ENCODE assay signal across 1 fruit fly cellular context in genomic region chr3L:1548345-1548970, dm6.
TF ChIP-seq lines count a peak whose summit lies in the region.

No protein-coding gene starts in this region.

TF ChIP-seq in whole organism, embryonic, 481 proteins besides CTCF, POLR2A, EP300 and RAD21 (continued from another document and continues in another):
- TF ChIP-seq tio (GFP tag; optimal IDR thresholded peaks at IDR 0.05; lab: Kevin White, UChicago) (no peak), CG5953 (GFP tag; IDR thresholded peaks at IDR 0.05; lab: Robert Waterston, UW) (no peak), CG2120 (GFP tag; optimal IDR thresholded peaks at IDR 0.05; lab: Kevin White, UChicago) (peak; percentile 89), CG7786 (GFP tag; optimal IDR thresholded peaks at IDR 0.05; lab: Kevin White, UChicago) (peak; percentile 57), BEAF-32 (GFP tag; optimal IDR thresholded peaks at IDR 0.05; lab: Kevin White, UChicago) (no peak), lab (GFP tag; optimal IDR thresholded peaks at IDR 0.05; lab: Kevin White, UChicago) (peak; percentile 81), H2.0 (GFP tag; IDR thresholded peaks at IDR 0.05; lab: Robert Waterston, UW) (peak; percentile 40; the same call in 1 of the 2 replicates), CG3838 (GFP tag; optimal IDR thresholded peaks at IDR 0.05; lab: Kevin White, UChicago) (no peak), en (GFP tag; optimal IDR thresholded peaks at IDR 0.05; lab: Kevin White, UChicago) (no peak), fd102C (GFP tag; optimal IDR thresholded peaks at IDR 0.05; lab: Kevin White, UChicago) (no peak), br (optimal IDR thresholded peaks at IDR 0.05; lab: Kevin White, UChicago) (no peak), sna (GFP tag; IDR thresholded peaks at IDR 0.05; lab: Robert Waterston, UW; ENCODE audit: partially characterized antibody) (no peak), CG12391 (tag; optimal IDR thresholded peaks at IDR 0.05; lab: Kevin White, UChicago) (peak; percentile 54), Optix (GFP tag; IDR thresholded peaks at IDR 0.05; lab: Robert Waterston, UW) (no peak), usp (GFP tag; optimal IDR thresholded peaks at IDR 0.05; lab: Kevin White, UChicago) (no peak), Doc3 (GFP tag; IDR thresholded peaks at IDR 0.05; lab: Robert Waterston, UW; ENCODE audit: partially characterized antibody) (no peak), HmgZ (tag; optimal IDR thresholded peaks at IDR 0.05; lab: Kevin White, UChicago) (peak; percentile 25), Stat92E (GFP tag; optimal IDR thresholded peaks at IDR 0.05; lab: Kevin White, UChicago) (no peak), pan (optimal IDR thresholded peaks at IDR 0.05; lab: Kevin White, UChicago) (no peak), pan (GFP tag; optimal IDR thresholded peaks at IDR 0.05 in 1 of 2, IDR thresholded peaks at IDR 0.05 in 1 of 2) (no peak), hth (optimal IDR thresholded peaks at IDR 0.05; lab: Kevin White, UChicago) (no peak), CG4360 (GFP tag; IDR thresholded peaks at IDR 0.05; lab: Robert Waterston, UW) (no peak), Six4 (GFP tag; optimal IDR thresholded peaks at IDR 0.05; lab: Kevin White, UChicago) (no peak), dm (GFP tag; optimal IDR thresholded peaks at IDR 0.05; lab: Kevin White, UChicago) (no peak), sens-2 (GFP tag; IDR thresholded peaks at IDR 0.05; lab: Robert Waterston, UW) (no peak), yki (optimal IDR thresholded peaks at IDR 0.05; lab: Kevin White, UChicago) (no peak), cad (GFP tag; optimal IDR thresholded peaks at IDR 0.05; lab: Kevin White, UChicago) (peak; percentile 33), HLH3B (GFP tag; IDR thresholded peaks at IDR 0.05; lab: Robert Waterston, UW) (0 out of 2 replicates have a peak, but pooled peaks have one; percentile 37), wor (GFP tag; IDR thresholded peaks at IDR 0.05; lab: Robert Waterston, UW) (peak; percentile 26; the same call in 1 of the 2 replicates), CG17361 (GFP tag; IDR thresholded peaks at IDR 0.05; lab: Robert Waterston, UW) (peak; percentile 68), Rfx (GFP tag; IDR thresholded peaks at IDR 0.05; lab: Robert Waterston, UW) (peak; percentile 54; the same call in 1 of the 2 replicates), fru (optimal IDR thresholded peaks at IDR 0.05; lab: Kevin White, UChicago) (no peak), ab (GFP tag; optimal IDR thresholded peaks at IDR 0.05; lab: Kevin White, UChicago) (no peak), NC2β (GFP tag; optimal IDR thresholded peaks at IDR 0.05; lab: Kevin White, UChicago) (no peak), CG11695 (GFP tag; IDR thresholded peaks at IDR 0.05; lab: Robert Waterston, UW) (0 out of 3 replicates have a peak, but pooled peaks have one; percentile 35), CG9215 (GFP tag; IDR thresholded peaks at IDR 0.05; lab: Robert Waterston, UW) (peak; percentile 41; the same call in 1 of the 2 replicates), hb (GFP tag; IDR thresholded peaks at IDR 0.05; lab: Robert Waterston, UW; ENCODE audit: partially characterized antibody) (no peak), CG1529 (GFP tag; optimal IDR thresholded peaks at IDR 0.05; lab: Kevin White, UChicago) (no peak), Fer3 (tag; optimal IDR thresholded peaks at IDR 0.05; lab: Kevin White, UChicago) (peak; percentile 65), Abd-B (GFP tag; optimal IDR thresholded peaks at IDR 0.05; lab: Kevin White, UChicago) (peak; percentile 2), CG7839 (tag; optimal IDR thresholded peaks at IDR 0.05; lab: Kevin White, UChicago) (peak; percentile 79), CG13123 (GFP tag; optimal IDR thresholded peaks at IDR 0.05; lab: Kevin White, UChicago) (no peak), MBD-R2 (GFP tag; IDR thresholded peaks at IDR 0.05; lab: Robert Waterston, UW) (no peak; the same call in 1 of the 2 replicates), CG12219 (GFP tag; optimal IDR thresholded peaks at IDR 0.05; lab: Kevin White, UChicago) (no peak), CG32767 (GFP tag; IDR thresholded peaks at IDR 0.05; lab: Robert Waterston, UW) (no peak), ewg (GFP tag; optimal IDR thresholded peaks at IDR 0.05; lab: Kevin White, UChicago) (no peak), CG9817 (tag; optimal IDR thresholded peaks at IDR 0.05; lab: Kevin White, UChicago) (peak; percentile 69), CG34422 (GFP tag; IDR thresholded peaks at IDR 0.05; lab: Robert Waterston, UW) (no peak), CG11504 (tag; optimal IDR thresholded peaks at IDR 0.05; lab: Kevin White, UChicago) (peak; percentile 76), CG6813 (GFP tag; optimal IDR thresholded peaks at IDR 0.05; lab: Kevin White, UChicago) (peak; percentile 32), oc (tag; optimal IDR thresholded peaks at IDR 0.05; lab: Kevin White, UChicago) (no peak), CG34376 (GFP tag; optimal IDR thresholded peaks at IDR 0.05; lab: Kevin White, UChicago) (peak; percentile 73), Dek (tag; optimal IDR thresholded peaks at IDR 0.05; lab: Kevin White, UChicago) (peak; percentile 70), Antp (GFP tag; optimal IDR thresholded peaks at IDR 0.05; lab: Kevin White, UChicago) (peak; percentile 16), fd64A (GFP tag; optimal IDR thresholded peaks at IDR 0.05; lab: Kevin White, UChicago) (no peak), CG10543 (GFP tag; optimal IDR thresholded peaks at IDR 0.05; lab: Kevin White, UChicago) (peak; percentile 35), CG4707 (GFP tag; optimal IDR thresholded peaks at IDR 0.05; lab: Kevin White, UChicago) (no peak), klu (GFP tag; IDR thresholded peaks at IDR 0.05; lab: Robert Waterston, UW) (no peak), Med (GFP tag; lab: Kevin White, UChicago) (peak; percentile 87), chinmo (GFP tag; IDR thresholded peaks at IDR 0.05; lab: Robert Waterston, UW; ENCODE audit: partially characterized antibody) (0 out of 4 replicates have a peak, but pooled peaks have one; percentile 45), CG12104 (GFP tag; optimal IDR thresholded peaks at IDR 0.05; lab: Kevin White, UChicago) (peak; percentile 57), cg (GFP tag; optimal IDR thresholded peaks at IDR 0.05; lab: Kevin White, UChicago) (no peak), TFAM (GFP tag; optimal IDR thresholded peaks at IDR 0.05; lab: Kevin White, UChicago) (no peak), Oaz (GFP tag; IDR thresholded peaks at IDR 0.05; lab: Robert Waterston, UW) (0 out of 2 replicates have a peak, but pooled peaks have one; percentile 17), CG9609 (GFP tag; optimal IDR thresholded peaks at IDR 0.05; lab: Kevin White, UChicago) (peak; percentile 15), zen2 (GFP tag; IDR thresholded peaks at IDR 0.05; lab: Robert Waterston, UW; ENCODE audit: partially characterized antibody) (no peak), CG10979 (tag; optimal IDR thresholded peaks at IDR 0.05; lab: Kevin White, UChicago) (peak; percentile 26), slbo (GFP tag; IDR thresholded peaks at IDR 0.05; lab: Robert Waterston, UW) (peak; percentile 73), CG4404 (GFP tag; IDR thresholded peaks at IDR 0.05; lab: Robert Waterston, UW) (peak; percentile 43; the same call in 1 of the 2 replicates), sr (GFP tag; IDR thresholded peaks at IDR 0.05; lab: Robert Waterston, UW) (no peak), D19A (tag; optimal IDR thresholded peaks at IDR 0.05; lab: Kevin White, UChicago) (peak; percentile 34), CG6854 (GFP tag; optimal IDR thresholded peaks at IDR 0.05; lab: Kevin White, UChicago) (peak; percentile 41), CG11456 (GFP tag; IDR thresholded peaks at IDR 0.05; lab: Robert Waterston, UW) (no peak), Aef1 (GFP tag; IDR thresholded peaks at IDR 0.05; lab: Robert Waterston, UW) (peak; percentile 30; the same call in 1 of the 3 replicates), Dll (GFP tag; IDR thresholded peaks at IDR 0.05; lab: Robert Waterston, UW; ENCODE audit: partially characterized antibody) (no peak), emc (GFP tag; optimal IDR thresholded peaks at IDR 0.05; lab: Kevin White, UChicago) (no peak), CG11085 (GFP tag; IDR thresholded peaks at IDR 0.05; lab: Robert Waterston, UW) (0 out of 2 replicates have a peak, but pooled peaks have one; percentile 9), pb (GFP tag; optimal IDR thresholded peaks at IDR 0.05; lab: Kevin White, UChicago) (no peak), croc (GFP tag; conservative IDR thresholded peaks at IDR 0.05; lab: Robert Waterston, UW) (no peak), Elba2 (GFP tag; optimal IDR thresholded peaks at IDR 0.05; lab: Kevin White, UChicago) (no peak), jumu (GFP tag; optimal IDR thresholded peaks at IDR 0.05; lab: Kevin White, UChicago) (no peak), Dp (GFP tag; optimal IDR thresholded peaks at IDR 0.05; lab: Kevin White, UChicago) (no peak), CkIIα-i1 (GFP tag; IDR thresholded peaks at IDR 0.05; lab: Robert Waterston, UW) (no peak), CG6254 (GFP tag; optimal IDR thresholded peaks at IDR 0.05; lab: Kevin White, UChicago) (no peak), Xbp1 (GFP tag; optimal IDR thresholded peaks at IDR 0.05; lab: Kevin White, UChicago) (peak; percentile 61), CG8359 (GFP tag; optimal IDR thresholded peaks at IDR 0.05; lab: Kevin White, UChicago; ENCODE audit: borderline replicate concordance) (no peak), chn (GFP tag; optimal IDR thresholded peaks at IDR 0.05; lab: Kevin White, UChicago) (no peak), HHEX (GFP tag; optimal IDR thresholded peaks at IDR 0.05; lab: Kevin White, UChicago) (peak; percentile 59), sob (GFP tag; IDR thresholded peaks at IDR 0.05; lab: Robert Waterston, UW) (peak; percentile 27; the same call in 1 of the 2 replicates), caup (GFP tag; optimal IDR thresholded peaks at IDR 0.05; lab: Kevin White, UChicago; ENCODE audit: severe bottlenecking) (peak; percentile 48), ttk (GFP tag; IDR thresholded peaks at IDR 0.05; lab: Robert Waterston, UW) (0 out of 2 replicates have a peak, but pooled peaks have one; percentile 22), Mes4 (GFP tag; optimal IDR thresholded peaks at IDR 0.05; lab: Kevin White, UChicago) (no peak), sug (tag; optimal IDR thresholded peaks at IDR 0.05; lab: Kevin White, UChicago) (peak; percentile 90), CG7987 (GFP tag; optimal IDR thresholded peaks at IDR 0.05; lab: Kevin White, UChicago) (no peak), YL-1 (GFP tag; optimal IDR thresholded peaks at IDR 0.05; lab: Kevin White, UChicago) (no peak), CG2678 (tag; optimal IDR thresholded peaks at IDR 0.05; lab: Kevin White, UChicago) (peak; percentile 84), CG14965 (GFP tag; optimal IDR thresholded peaks at IDR 0.05; lab: Kevin White, UChicago; ENCODE audit: borderline replicate concordance) (no peak), Nf-YB (GFP tag; optimal IDR thresholded peaks at IDR 0.05; lab: Kevin White, UChicago) (peak; percentile 20), tin (GFP tag; optimal IDR thresholded peaks at IDR 0.05; lab: Kevin White, UChicago) (peak; percentile 37), Hmx (GFP tag; optimal IDR thresholded peaks at IDR 0.05; lab: Kevin White, UChicago) (peak; percentile 54), nom (GFP tag; optimal IDR thresholded peaks at IDR 0.05; lab: Kevin White, UChicago) (no peak), Hand (GFP tag; optimal IDR thresholded peaks at IDR 0.05; lab: Kevin White, UChicago) (peak; percentile 67), odd (GFP tag; optimal IDR thresholded peaks at IDR 0.05; lab: Kevin White, UChicago) (peak; percentile 50), pnt (GFP tag; optimal IDR thresholded peaks at IDR 0.05; lab: Kevin White, UChicago) (peak; percentile 33), bbx (GFP tag; IDR thresholded peaks at IDR 0.05; lab: Robert Waterston, UW; ENCODE audit: partially characterized antibody) (no peak), maf-S (GFP tag; optimal IDR thresholded peaks at IDR 0.05; lab: Kevin White, UChicago) (peak; percentile 19), CG14710 (tag; optimal IDR thresholded peaks at IDR 0.05; lab: Kevin White, UChicago) (peak; percentile 24), CG14441 (GFP tag; IDR thresholded peaks at IDR 0.05; lab: Robert Waterston, UW) (no peak), CG12299 (tag; optimal IDR thresholded peaks at IDR 0.05; lab: Kevin White, UChicago) (peak; percentile 12), Eip74EF (GFP tag; optimal IDR thresholded peaks at IDR 0.05; lab: Kevin White, UChicago) (no peak), CG17186 (GFP tag; optimal IDR thresholded peaks at IDR 0.05; lab: Kevin White, UChicago) (no peak), CG14050 (GFP tag; IDR thresholded peaks at IDR 0.05; lab: Robert Waterston, UW) (no peak; the same call in 2 of the 3 replicates), rib (GFP tag; IDR thresholded peaks at IDR 0.05; lab: Robert Waterston, UW) (no peak), pfk (GFP tag; optimal IDR thresholded peaks at IDR 0.05; lab: Kevin White, UChicago) (no peak), CG16813 (GFP tag; IDR thresholded peaks at IDR 0.05; lab: Robert Waterston, UW; ENCODE audit: partially characterized antibody) (no peak), GATAe (GFP tag; conservative IDR thresholded peaks at IDR 0.05; lab: Robert Waterston, UW) (0 out of 2 replicates have a peak, but pooled peaks have one; percentile 36), Hmr (GFP tag; optimal IDR thresholded peaks at IDR 0.05; lab: Kevin White, UChicago) (peak; percentile 72), az2 (GFP tag; optimal IDR thresholded peaks at IDR 0.05; lab: Kevin White, UChicago) (peak; percentile 40), CG10959 (GFP tag; IDR thresholded peaks at IDR 0.05; lab: Robert Waterston, UW) (no peak), CG10209 (GFP tag; optimal IDR thresholded peaks at IDR 0.05; lab: Kevin White, UChicago) (peak; percentile 65), CG3163 (GFP tag; optimal IDR thresholded peaks at IDR 0.05; lab: Kevin White, UChicago) (no peak), Oli (tag; optimal IDR thresholded peaks at IDR 0.05; lab: Kevin White, UChicago) (peak; percentile 66), C15 (GFP tag; IDR thresholded peaks at IDR 0.05; lab: Robert Waterston, UW) (no peak), CG2129 (GFP tag; IDR thresholded peaks at IDR 0.05; lab: Robert Waterston, UW; ENCODE audit: partially characterized antibody) (no peak), zfh2 (GFP tag; optimal IDR thresholded peaks at IDR 0.05; lab: Kevin White, UChicago) (peak; percentile 69), CG7372 (GFP tag; IDR thresholded peaks at IDR 0.05; lab: Robert Waterston, UW) (0 out of 2 replicates have a peak, but pooled peaks have one; percentile 9), CG13624 (GFP tag; optimal IDR thresholded peaks at IDR 0.05; lab: Kevin White, UChicago) (peak; percentile 62), CG3407 (GFP tag; optimal IDR thresholded peaks at IDR 0.05; lab: Kevin White, UChicago) (no peak), Myb (GFP tag; optimal IDR thresholded peaks at IDR 0.05; lab: Kevin White, UChicago) (peak; percentile 27), cato (GFP tag; optimal IDR thresholded peaks at IDR 0.05; lab: Kevin White, UChicago; ENCODE audit: borderline replicate concordance) (peak; percentile 13)
